Fruit fly (Drosophila melanogaster) whole organism, embryonic: Measurements from ENCODE around the gene Rack1.

Source experiments
- Aef1 ChIP-seq: fragments of 200-800 bp; sonication (Bioruptor generic); IDR thresholded peaks from 3 replicates; pipeline ENCODE4 v1.3.6; 2022; ENCODE audit warnings: missing biosample characterization, missing genetic modification characterization
- Atf3 ChIP-seq: fragments of 200-800 bp; sonication (Bioruptor generic); optimal IDR thresholded peaks from 3 replicates; lab custom pipeline; 2016; ENCODE audit warnings: missing biosample characterization, missing genetic modification characterization
- Atf6 ChIP-seq: fragments of 200-800 bp; sonication (Bioruptor generic); IDR thresholded peaks from 2 replicates; pipeline ENCODE4 v1.3.6; 2022; ENCODE audit warnings: missing biosample characterization, missing genetic modification characterization
- Bdp1 ChIP-seq: fragments of 200-800 bp; sonication (Bioruptor generic); optimal IDR thresholded peaks from 3 replicates; lab custom pipeline; 2016; ENCODE audit warnings: missing biosample characterization, missing genetic modification characterization
- CG10366 ChIP-seq: fragments of 200-800 bp; sonication (Bioruptor generic); IDR thresholded peaks from 2 replicates; pipeline ENCODE4 v1.3.6; 2022; ENCODE audit warnings: missing biosample characterization, missing genetic modification characterization
- CG10543 ChIP-seq: fragments of 200-800 bp; sonication (Bioruptor generic); optimal IDR thresholded peaks from 3 replicates; lab custom pipeline; 2017; ENCODE audit warnings: missing biosample characterization, mild to moderate bottlenecking, missing genetic modification characterization, moderate library complexity
- CG11695 ChIP-seq: fragments of 200-800 bp; sonication (Bioruptor generic); IDR thresholded peaks from 3 replicates; pipeline ENCODE4 v1.3.6; 2022; ENCODE audit warnings: missing biosample characterization, missing genetic modification characterization
- CG11723 ChIP-seq: fragments of 200-800 bp; sonication (Bioruptor generic); optimal IDR thresholded peaks from 2 replicates; lab custom pipeline; 2017; ENCODE audit warnings: missing biosample characterization, mild to moderate bottlenecking, missing genetic modification characterization
- CG12104 ChIP-seq: fragments of 200-800 bp; sonication (Bioruptor generic); optimal IDR thresholded peaks from 3 replicates; lab custom pipeline; 2016; ENCODE audit warnings: missing biosample characterization, missing genetic modification characterization
- CG13424 ChIP-seq: fragments of 200-800 bp; sonication (Bioruptor generic); optimal IDR thresholded peaks from 2 replicates; lab custom pipeline; 2019; ENCODE audit warnings: missing biosample characterization, mild to moderate bottlenecking, missing genetic modification characterization, moderate library complexity
- CG15514 ChIP-seq: fragments of 200-800 bp; sonication (Bioruptor generic); optimal IDR thresholded peaks from 3 replicates; lab custom pipeline; 2017; ENCODE audit warnings: missing biosample characterization, missing genetic modification characterization, mild to moderate bottlenecking, moderate library complexity, missing genetic modification reagents
- CG1647 ChIP-seq: fragments of 200-800 bp; sonication (Bioruptor generic); optimal IDR thresholded peaks from 3 replicates; lab custom pipeline; 2016; ENCODE audit warnings: missing biosample characterization, missing genetic modification characterization
- CG17385 ChIP-seq: fragments of 200-800 bp; sonication (Bioruptor generic); optimal IDR thresholded peaks from 3 replicates; lab custom pipeline; 2018; ENCODE audit warnings: missing biosample characterization, mild to moderate bottlenecking, missing genetic modification characterization
- CG17829 ChIP-seq: fragments of 200-800 bp; optimal IDR thresholded peaks from 2 replicates; lab custom pipeline; 2019; ENCODE audit warnings: missing biosample characterization, mild to moderate bottlenecking, missing genetic modification characterization, moderate library complexity
- CG18599 ChIP-seq: fragments of 200-800 bp; sonication (Bioruptor generic); optimal IDR thresholded peaks from 3 replicates; lab custom pipeline; 2017; ENCODE audit warnings: missing biosample characterization, missing genetic modification characterization, mild to moderate bottlenecking, moderate library complexity, missing genetic modification reagents
- CG2129 ChIP-seq: fragments of 200-800 bp; sonication (Bioruptor generic); IDR thresholded peaks from 2 replicates; pipeline ENCODE4 v1.3.6; 2022; ENCODE audit warnings: missing biosample characterization, missing genetic modification characterization; ENCODE audit not compliant: partially characterized antibody
- CG2202 ChIP-seq: fragments of 200-800 bp; sonication (Bioruptor generic); optimal IDR thresholded peaks from 2 replicates; lab custom pipeline; 2018; ENCODE audit warnings: missing biosample characterization, mild to moderate bottlenecking, missing genetic modification characterization
- CG2875 ChIP-seq: fragments of 200-800 bp; sonication (Bioruptor generic); optimal IDR thresholded peaks from 2 replicates; lab custom pipeline; 2017; ENCODE audit warnings: missing biosample characterization, mild to moderate bottlenecking, missing genetic modification characterization, missing genetic modification reagents
- CG32767 ChIP-seq: fragments of 200-800 bp; sonication (Bioruptor generic); IDR thresholded peaks from 2 replicates; pipeline ENCODE4 v1.3.6; 2022; ENCODE audit warnings: missing biosample characterization, missing genetic modification characterization
- CG3407 ChIP-seq: fragments of 200-800 bp; sonication (Bioruptor generic); optimal IDR thresholded peaks from 2 replicates; lab custom pipeline; 2018; ENCODE audit warnings: missing biosample characterization, mild to moderate bottlenecking, missing genetic modification characterization
- CG34376 ChIP-seq: fragments of 200-800 bp; sonication (Bioruptor generic); optimal IDR thresholded peaks from 2 replicates; lab custom pipeline; 2018; ENCODE audit warnings: missing biosample characterization, mild to moderate bottlenecking, missing genetic modification characterization
- CG4820 ChIP-seq: fragments of 200-800 bp; sonication (Bioruptor generic); optimal IDR thresholded peaks from 3 replicates; lab custom pipeline; 2016; ENCODE audit warnings: missing biosample characterization, missing genetic modification characterization
- CG8089 ChIP-seq: fragments of 200-800 bp; sonication (Bioruptor generic); optimal IDR thresholded peaks from 3 replicates; lab custom pipeline; 2016; ENCODE audit warnings: missing biosample characterization, missing genetic modification characterization
- CG9876 ChIP-seq: fragments of 200-800 bp; sonication (Bioruptor generic); optimal IDR thresholded peaks from 2 replicates; lab custom pipeline; 2016; ENCODE audit warnings: missing biosample characterization, missing genetic modification characterization
- Dip2 ChIP-seq: fragments of 200-800 bp; sonication (Bioruptor generic); IDR thresholded peaks from 2 replicates; pipeline ENCODE4 v1.3.6; 2022; ENCODE audit warnings: missing biosample characterization, missing genetic modification characterization
- H15 ChIP-seq: fragments of 200-800 bp; sonication (Bioruptor generic); IDR thresholded peaks from 3 replicates; pipeline ENCODE4 v1.3.6; 2022; ENCODE audit warnings: missing biosample characterization, missing genetic modification characterization
- MESR4 ChIP-seq: fragments of 200-800 bp; sonication (Bioruptor generic); optimal IDR thresholded peaks from 2 replicates; lab custom pipeline; 2018; ENCODE audit warnings: missing biosample characterization, mild to moderate bottlenecking, missing genetic modification characterization, moderate library complexity
- Myb ChIP-seq: fragments of 200-800 bp; sonication (Bioruptor generic); optimal IDR thresholded peaks from 2 replicates; lab custom pipeline; 2016; ENCODE audit warnings: missing biosample characterization, missing genetic modification characterization
- NFAT ChIP-seq: fragments of 200-800 bp; sonication (Bioruptor generic); IDR thresholded peaks from 2 replicates; pipeline ENCODE4 v1.3.6; 2022; ENCODE audit warnings: missing biosample characterization, missing genetic modification characterization
- TFAM ChIP-seq: fragments of 200-800 bp; sonication (Bioruptor generic); optimal IDR thresholded peaks from 2 replicates; lab custom pipeline; 2017; ENCODE audit warnings: missing biosample characterization, missing genetic modification characterization, inconsistent platforms
- Tbp ChIP-seq: fragments of >200 bp; optimal IDR thresholded peaks from 2 replicates; lab custom pipeline; 2018; ENCODE audit warnings: missing biosample characterization, missing genetic modification characterization
- Xrp1 ChIP-seq: fragments of 200-800 bp; sonication (Bioruptor generic); IDR thresholded peaks from 2 replicates; pipeline ENCODE4 v1.3.6; 2022; ENCODE audit warnings: missing biosample characterization, missing genetic modification characterization
- chm ChIP-seq: fragments of 200-800 bp; sonication (Bioruptor generic); IDR thresholded peaks from 2 replicates; pipeline ENCODE4 v1.3.6; 2022; ENCODE audit warnings: missing biosample characterization, missing genetic modification characterization
- crc ChIP-seq: fragments of 200-800 bp; sonication (Bioruptor generic); optimal IDR thresholded peaks from 2 replicates; lab custom pipeline; 2016; ENCODE audit warnings: missing biosample characterization, missing genetic modification characterization
- da ChIP-seq: fragments of 200-800 bp; sonication (Bioruptor generic); optimal IDR thresholded peaks from 2 replicates; lab custom pipeline; 2016; ENCODE audit warnings: missing biosample characterization, missing genetic modification characterization
- ems ChIP-seq: fragments of 200-800 bp; sonication (Bioruptor generic); optimal IDR thresholded peaks from 3 replicates; lab custom pipeline; 2016; ENCODE audit warnings: missing biosample characterization, missing genetic modification characterization
- en ChIP-seq: fragments of 200-800 bp; sonication (Bioruptor generic); optimal IDR thresholded peaks from 2 replicates; lab custom pipeline; 2016; ENCODE audit warnings: missing biosample characterization, missing genetic modification characterization
- gsb-n ChIP-seq: fragments of 200-800 bp; sonication (Bioruptor generic); optimal IDR thresholded peaks from 3 replicates; lab custom pipeline; 2018; ENCODE audit warnings: missing biosample characterization, mild to moderate bottlenecking, missing genetic modification characterization
- inv ChIP-seq: fragments of 200-800 bp; sonication (Bioruptor generic); IDR thresholded peaks from 2 replicates; pipeline ENCODE4 v1.3.6; 2022; ENCODE audit warnings: missing biosample characterization, missing genetic modification characterization; ENCODE audit not compliant: partially characterized antibody
- jing ChIP-seq: fragments of 200-800 bp; sonication (Bioruptor generic); optimal IDR thresholded peaks from 2 replicates; lab custom pipeline; 2018; ENCODE audit warnings: missing biosample characterization, mild to moderate bottlenecking, missing genetic modification characterization
- klu ChIP-seq: fragments of 200-800 bp; sonication (Bioruptor generic); IDR thresholded peaks from 2 replicates; pipeline ENCODE4 v1.3.6; 2022; ENCODE audit warnings: missing biosample characterization, missing genetic modification characterization
- lola ChIP-seq, 3 experiments: fragments of >200 bp in 2 of 3; fragments of 200-800 bp in 1 of 3; sonication (Bioruptor generic) in 1 of 3; optimal IDR thresholded peaks; 2 replicates each; lab custom pipeline; 2017 to 2019; ENCODE audit warnings: missing biosample characterization in 3 of 3, missing genetic modification characterization in 3 of 3, mild to moderate bottlenecking in 1 of 3, moderate library complexity in 1 of 3
- ranshi ChIP-seq: fragments of 200-800 bp; sonication (Bioruptor generic); IDR thresholded peaks from 2 replicates; pipeline ENCODE4 v1.3.6; 2022; ENCODE audit warnings: missing biosample characterization, missing genetic modification characterization
- ro ChIP-seq: fragments of 200-800 bp; sonication (Bioruptor generic); IDR thresholded peaks from 2 replicates; pipeline ENCODE4 v1.3.6; 2022; ENCODE audit warnings: missing biosample characterization, missing genetic modification characterization
- sc ChIP-seq, 3 experiments: fragments of >200 bp in 2 of 3; fragments of 200-800 bp in 1 of 3; sonication (Bioruptor generic) in 1 of 3; optimal IDR thresholded peaks; 2 replicates in 2 of 3; 3 replicates in 1 of 3; lab custom pipeline; 2017; ENCODE audit warnings: mild to moderate bottlenecking in 1 of 3, missing biosample characterization in 1 of 3, missing genetic modification characterization in 1 of 3, missing genetic modification reagents in 1 of 3
- trem ChIP-seq: fragments of 200-800 bp; optimal IDR thresholded peaks from 3 replicates; lab custom pipeline; 2019; ENCODE audit warnings: missing biosample characterization, mild to moderate bottlenecking, missing genetic modification characterization, moderate library complexity
- tup ChIP-seq: fragments of 200-800 bp; sonication (Bioruptor generic); optimal IDR thresholded peaks from 2 replicates; lab custom pipeline; 2016; ENCODE audit warnings: missing biosample characterization, mild to moderate bottlenecking, missing genetic modification characterization, moderate library complexity
- wdn ChIP-seq: fragments of 200-800 bp; sonication (Bioruptor generic); IDR thresholded peaks from 2 replicates; pipeline ENCODE4 v1.3.6; 2022; ENCODE audit warnings: missing biosample characterization, missing genetic modification characterization

Gene Rack1

dm6 chr2L:7827045-7828004, at the start of gene Rack1, which contains the start of gene mts (continued):
- TF ChIP-seq Dip2 (GFP tag; lab: Robert Waterston, UW) (no peak), CG17385 (peak; percentile 86), CG13424 (tag; lab: Kevin White, UChicago) (peak; percentile 43), CG3407 (peak; percentile 80), CG18599 (peak; percentile 92), Atf6 (GFP tag; lab: Robert Waterston, UW) (peak; percentile 74), CG8089 (GFP tag; lab: Kevin White, UChicago) (peak; percentile 69), CG11695 (GFP tag; lab: Robert Waterston, UW) (peak; percentile 58; the same call in 2 of the 3 replicates), NFAT (GFP tag; lab: Robert Waterston, UW) (peak; percentile 88), ro (GFP tag; lab: Robert Waterston, UW) (no peak), da (no peak), trem (tag; lab: Kevin White, UChicago) (peak; percentile 48), crc (GFP tag; lab: Kevin White, UChicago) (peak; percentile 66), CG11723 (GFP tag; lab: Kevin White, UChicago) (peak; percentile 84), MESR4 (peak; percentile 99), CG12104 (GFP tag; lab: Kevin White, UChicago) (peak; percentile 79), CG9876 (GFP tag; lab: Kevin White, UChicago) (peak; percentile 70), sc (optimal IDR thresholded peaks at IDR 0.05; lab: Kevin White, UChicago) (no peak), sc (GFP tag; optimal IDR thresholded peaks at IDR 0.05; lab: Kevin White, UChicago) (peak; percentile 82), en (GFP tag; lab: Kevin White, UChicago) (peak; percentile 75), wdn (GFP tag; lab: Robert Waterston, UW) (peak; percentile 80), jing (peak; percentile 40), chm (GFP tag; lab: Robert Waterston, UW) (peak; percentile 92), CG2202 (tag; lab: Kevin White, UChicago) (peak; percentile 74), CG34376 (peak; percentile 96), Aef1 (GFP tag; lab: Robert Waterston, UW) (peak; percentile 64), Tbp (no peak), inv (GFP tag; lab: Robert Waterston, UW) (peak; percentile 30; the same call in 1 of the 2 replicates), klu (GFP tag; lab: Robert Waterston, UW) (peak; percentile 40; the same call in 1 of the 2 replicates), CG17829 (tag; lab: Kevin White, UChicago) (peak; percentile 72), Myb (peak; percentile 71), gsb-n (tag; lab: Kevin White, UChicago) (peak; percentile 73), CG2129 (GFP tag; lab: Robert Waterston, UW) (no peak), CG10366 (GFP tag; lab: Robert Waterston, UW) (peak; percentile 74), ems (GFP tag; lab: Kevin White, UChicago) (peak; percentile 66), ranshi (GFP tag; lab: Robert Waterston, UW) (peak; percentile 87), CG32767 (GFP tag; lab: Robert Waterston, UW) (peak; percentile 49; the same call in 1 of the 2 replicates), Bdp1 (GFP tag; lab: Kevin White, UChicago) (peak; percentile 68), lola (GFP tag; optimal IDR thresholded peaks at IDR 0.05; lab: Kevin White, UChicago) (peak in 1 of 3 experiments; percentile 21), TFAM (GFP tag; lab: Kevin White, UChicago) (peak; percentile 15), CG15514 (GFP tag; lab: Kevin White, UChicago) (peak; percentile 96), CG4820 (GFP tag; lab: Kevin White, UChicago) (peak; percentile 64), tup (GFP tag; lab: Kevin White, UChicago) (peak; percentile 64), Xrp1 (GFP tag; lab: Robert Waterston, UW) (no peak; the same call in none of the 2 replicates), CG2875 (GFP tag; lab: Kevin White, UChicago) (peak; percentile 79), CG1647 (GFP tag; lab: Kevin White, UChicago) (peak; percentile 42), H15 (GFP tag; lab: Robert Waterston, UW) (peak; percentile 79), Atf3 (GFP tag; lab: Kevin White, UChicago) (peak; percentile 43), CG10543 (peak; percentile 91)
